Fruit fly (Drosophila melanogaster) whole organism, prepupa: ENCODE results near the gene Imp.

Experiments used
- CG11294 ChIP-seq: fragments of 200-800 bp; sonication (Bioruptor generic); IDR thresholded peaks from 2 replicates; pipeline ENCODE4 v1.3.6; 2022; ENCODE audit warnings: missing biosample characterization, missing genetic modification characterization
- CG9139 ChIP-seq: fragments of 200-800 bp; sonication (Bioruptor generic); optimal IDR thresholded peaks from 3 replicates; lab custom pipeline; 2017; ENCODE audit warnings: missing biosample characterization, mild to moderate bottlenecking, missing genetic modification characterization
- Eip75B ChIP-seq: fragments of 200-800 bp; sonication (Bioruptor generic); optimal IDR thresholded peaks from 3 replicates; lab custom pipeline; 2016; ENCODE audit warnings: missing biosample characterization, missing genetic modification characterization
- fkh ChIP-seq: fragments of 200-800 bp; sonication (Bioruptor generic); optimal IDR thresholded peaks from 3 replicates; lab custom pipeline; 2017; ENCODE audit warnings: missing biosample characterization, mild to moderate bottlenecking, missing genetic modification characterization, moderate library complexity

DNA sequence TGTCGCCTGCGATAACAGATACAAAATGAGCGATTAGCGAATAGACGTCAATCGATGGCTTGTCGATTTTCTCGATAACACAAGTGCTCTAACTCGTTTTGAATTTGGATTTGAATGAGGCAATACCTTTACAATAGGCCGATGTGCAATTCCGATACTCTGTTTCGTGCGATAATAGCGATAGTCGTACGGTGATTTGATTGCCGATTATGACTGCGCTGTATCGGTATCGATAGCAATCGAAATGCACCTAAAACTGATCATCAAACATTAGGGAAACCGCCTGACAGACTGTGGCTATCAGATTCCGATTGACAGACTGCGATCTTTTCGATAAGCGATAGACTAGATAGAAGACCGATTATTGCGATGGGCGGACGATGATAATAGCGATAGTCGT lies 72.3 kb downstream of the Imp start:
- no peak for TF ChIP-seq fkh (GFP tag; lab: Kevin White, UChicago)
- no peak for TF ChIP-seq CG9139 (GFP tag; lab: Kevin White, UChicago)
- no peak for TF ChIP-seq CG11294 (GFP tag; lab: Robert Waterston, UW)
- TF ChIP-seq Eip75B = no peak
